Fruit fly (Drosophila melanogaster): ENCODE data around the gene NP15.6.

Gene NP15.6

dm6 chr3R:18983614-18984185 lies 43.5 kb upstream of the NP15.6 start, which contains the start of the genes snRNP-U1-C and gukh (continued):
- TF ChIP-seq ase (GFP tag; IDR thresholded peaks at IDR 0.05) (peak; percentile 81), grau (tag; optimal IDR thresholded peaks at IDR 0.05) (peak; percentile 85), HmgZ (tag; optimal IDR thresholded peaks at IDR 0.05) (peak; percentile 88), Dfd (GFP tag; optimal IDR thresholded peaks at IDR 0.05) (no peak), Hmr (GFP tag; optimal IDR thresholded peaks at IDR 0.05) (peak; percentile 84), BtbVII (GFP tag; optimal IDR thresholded peaks at IDR 0.05) (no peak), Mes4 (GFP tag; optimal IDR thresholded peaks at IDR 0.05) (no peak), Dbx (GFP tag; IDR thresholded peaks at IDR 0.05) (peak; percentile 89), CG30431 (GFP tag; optimal IDR thresholded peaks at IDR 0.05) (peak; percentile 46), pzg (GFP tag; optimal IDR thresholded peaks at IDR 0.05) (peak; percentile 98), CG43689 (GFP tag; IDR thresholded peaks at IDR 0.05) (peak; percentile 73; the same call in 1 of the 2 replicates), disco-r (GFP tag; optimal IDR thresholded peaks at IDR 0.05) (peak; percentile 53), CG10431 (GFP tag; optimal IDR thresholded peaks at IDR 0.05) (peak; percentile 0), Xrp1 (GFP tag; IDR thresholded peaks at IDR 0.05) (peak; percentile 91), CG31224 (GFP tag; IDR thresholded peaks at IDR 0.05) (peak; percentile 75), bigmax (GFP tag; optimal IDR thresholded peaks at IDR 0.05) (no peak), bcd (GFP tag; optimal IDR thresholded peaks at IDR 0.05) (peak; percentile 77), HLH4C (GFP tag; IDR thresholded peaks at IDR 0.05; ENCODE audit: partially characterized antibody) (peak; percentile 48; the same call in 1 of the 3 replicates), dmrt11E (tag; optimal IDR thresholded peaks at IDR 0.05) (peak; percentile 72), pnt (GFP tag; optimal IDR thresholded peaks at IDR 0.05) (peak; percentile 36), CG4854 (GFP tag; optimal IDR thresholded peaks at IDR 0.05) (peak; percentile 25), lmd (GFP tag; IDR thresholded peaks at IDR 0.05) (peak; percentile 82), MESR4 (GFP tag; optimal IDR thresholded peaks at IDR 0.05) (peak; percentile 67), CG2199 (GFP tag; IDR thresholded peaks at IDR 0.05) (peak; percentile 69; the same call in 1 of the 3 replicates), CG17829 (tag; optimal IDR thresholded peaks at IDR 0.05) (peak; percentile 92), Nf-YA (GFP tag; IDR thresholded peaks at IDR 0.05) (peak; percentile 21; the same call in 1 of the 2 replicates), Rfx (GFP tag; IDR thresholded peaks at IDR 0.05) (peak; percentile 90), nerfin-1 (tag; optimal IDR thresholded peaks at IDR 0.05) (peak; percentile 59), ap (GFP tag; IDR thresholded peaks at IDR 0.05) (peak; percentile 81), CG7987 (GFP tag; optimal IDR thresholded peaks at IDR 0.05) (peak; percentile 32), CG2875 (GFP tag; optimal IDR thresholded peaks at IDR 0.05) (peak; percentile 66), chinmo (GFP tag; IDR thresholded peaks at IDR 0.05; ENCODE audit: partially characterized antibody) (peak; percentile 53; the same call in 1 of the 4 replicates), Fer3 (tag; optimal IDR thresholded peaks at IDR 0.05) (peak; percentile 86), otp (GFP tag; IDR thresholded peaks at IDR 0.05) (peak; percentile 75; the same call in 2 of the 3 replicates), CG10147 (GFP tag; optimal IDR thresholded peaks at IDR 0.05) (peak; percentile 54), GATAe (GFP tag; conservative IDR thresholded peaks at IDR 0.05) (peak; percentile 59; the same call in 1 of the 2 replicates), crc (GFP tag; optimal IDR thresholded peaks at IDR 0.05) (no peak), CG16815 (GFP tag; optimal IDR thresholded peaks at IDR 0.05) (peak; percentile 66), CG8089 (GFP tag; optimal IDR thresholded peaks at IDR 0.05) (no peak), z (GFP tag; IDR thresholded peaks at IDR 0.05) (no peak; the same call in 2 of the 3 replicates), CG1647 (GFP tag; optimal IDR thresholded peaks at IDR 0.05) (no peak), CG14050 (GFP tag; IDR thresholded peaks at IDR 0.05) (peak; percentile 70), Lhr (GFP tag; optimal IDR thresholded peaks at IDR 0.05) (peak; percentile 90), sob (GFP tag; IDR thresholded peaks at IDR 0.05) (peak; percentile 83), CG3407 (GFP tag; optimal IDR thresholded peaks at IDR 0.05) (no peak), h (optimal IDR thresholded peaks at IDR 0.05) (no peak), CG5245 (GFP tag; optimal IDR thresholded peaks at IDR 0.05) (peak; percentile 60), gt (GFP tag; IDR thresholded peaks at IDR 0.05) (peak; percentile 12; the same call in 1 of the 2 replicates), Sox102F (GFP tag; optimal IDR thresholded peaks at IDR 0.05) (peak; percentile 84), odd (GFP tag; optimal IDR thresholded peaks at IDR 0.05) (peak; percentile 61)

All from whole organism, embryonic.